Fruit fly (Drosophila melanogaster): Measurements from ENCODE around the gene CG7131.

The CG7131 gene

DNA sequence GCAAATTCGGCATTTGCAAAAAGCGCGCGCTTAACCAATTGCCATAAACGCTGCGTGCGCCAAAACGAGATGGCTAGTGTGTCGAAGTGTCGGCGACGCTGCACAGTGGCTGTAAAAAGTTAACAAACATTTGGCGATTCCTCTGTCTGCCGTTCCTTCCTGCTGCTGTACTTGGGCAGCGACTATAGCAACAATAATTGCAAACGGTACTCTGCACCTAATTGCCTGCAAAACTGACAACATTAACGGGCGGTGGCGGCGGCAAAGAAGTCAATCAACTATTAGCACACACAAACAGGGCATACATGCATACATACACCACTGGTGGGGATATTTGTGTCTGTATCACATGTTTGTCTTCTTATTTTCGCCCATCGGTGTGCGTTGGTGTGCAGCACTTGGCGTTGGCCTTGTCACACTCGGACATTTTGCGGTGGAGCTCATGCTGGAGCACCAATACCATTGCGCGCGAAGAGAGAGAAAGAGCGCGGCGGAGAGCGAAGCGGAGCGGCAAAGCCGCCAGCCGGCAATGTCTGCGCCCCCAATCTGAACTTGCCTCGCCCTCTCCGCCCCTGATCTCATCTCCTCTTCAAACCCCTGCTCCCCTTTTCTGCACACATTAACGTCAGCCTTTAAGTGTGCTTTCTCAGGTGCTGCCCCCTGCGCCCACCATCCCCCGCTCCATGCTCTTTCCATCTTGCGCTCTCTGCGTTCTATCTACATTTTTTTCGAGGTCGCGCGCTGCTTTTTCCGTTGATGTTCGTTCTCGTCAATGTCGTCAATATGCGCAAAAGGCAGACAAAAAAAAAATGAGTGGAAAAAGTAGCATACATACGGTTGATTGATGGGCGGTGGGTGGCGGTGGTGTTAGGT lies 44.2 kb downstream of the CG7131 start (continued):
- TF ChIP-seq OdsH (GFP tag; optimal IDR thresholded peaks at IDR 0.05) (peak; percentile 22), Hr83 (GFP tag; optimal IDR thresholded peaks at IDR 0.05; ENCODE audit: poor library complexity, severe bottlenecking) (peak; percentile 86), Myc (optimal IDR thresholded peaks at IDR 0.05) (no peak), Jra (GFP tag; optimal IDR thresholded peaks at IDR 0.05) (peak; percentile 16), Dif (GFP tag; optimal IDR thresholded peaks at IDR 0.05; ENCODE audit: partially characterized antibody) (peak; percentile 97), Rel (GFP tag; optimal IDR thresholded peaks at IDR 0.05) (no peak), Rel (tag; optimal IDR thresholded peaks at IDR 0.05) (peak; percentile 91)

- peak; percentile 30 for TF ChIP-seq Rel (GFP tag; optimal IDR thresholded peaks at IDR 0.05)
- TF ChIP-seq Rel (tag; optimal IDR thresholded peaks at IDR 0.05) = no peak
- TF ChIP-seq Jra (GFP tag; optimal IDR thresholded peaks at IDR 0.05) = peak; percentile 59
- TF ChIP-seq brk (GFP tag; optimal IDR thresholded peaks at IDR 0.05) = peak; percentile 9
- no peak for TF ChIP-seq GATAd (GFP tag; optimal IDR thresholded peaks at IDR 0.05)
- no peak for TF ChIP-seq jim (GFP tag; optimal IDR thresholded peaks at IDR 0.05)
- no peak for TF ChIP-seq CG32264 (GFP tag; optimal IDR thresholded peaks at IDR 0.05)
- TF ChIP-seq ey (GFP tag; optimal IDR thresholded peaks at IDR 0.05) = peak; percentile 45
- no peak for TF ChIP-seq lola (GFP tag; optimal IDR thresholded peaks at IDR 0.05)
- peak; percentile 19 for TF ChIP-seq br (GFP tag; optimal IDR thresholded peaks at IDR 0.05)
- TF ChIP-seq HLH106 (tag; optimal IDR thresholded peaks at IDR 0.05) = peak; percentile 29
- TF ChIP-seq Hnf4 (GFP tag; optimal IDR thresholded peaks at IDR 0.05) = no peak
- TF ChIP-seq usp (GFP tag; optimal IDR thresholded peaks at IDR 0.05) = no peak
- peak in 1 of 2 experiments; percentile 51 for TF ChIP-seq foxo (GFP tag; optimal IDR thresholded peaks at IDR 0.05)
- TF ChIP-seq rgr (GFP tag; optimal IDR thresholded peaks at IDR 0.05) = peak; percentile 41
- peak; percentile 7 for TF ChIP-seq fru (GFP tag; optimal IDR thresholded peaks at IDR 0.05)
Observed at dm6 chr3R:18243718-18244170, 44.8 kb downstream of the CG7131 start.

dm6 chr3R:18243000-18243399 lies 45.6 kb downstream of the CG7131 start:
- TF ChIP-seq CG9705 (GFP tag; optimal IDR thresholded peaks at IDR 0.05) (no peak), GATAd (GFP tag; optimal IDR thresholded peaks at IDR 0.05) (no peak), psq (GFP tag; optimal IDR thresholded peaks at IDR 0.05) (peak; percentile 84), Dif (GFP tag; optimal IDR thresholded peaks at IDR 0.05; ENCODE audit: partially characterized antibody) (peak; percentile 27), dmrt93B (GFP tag; optimal IDR thresholded peaks at IDR 0.05) (no peak), Mio (GFP tag; optimal IDR thresholded peaks at IDR 0.05) (no peak)

- no peak for TF ChIP-seq GATAd (GFP tag; optimal IDR thresholded peaks at IDR 0.05)
- TF ChIP-seq Sp1 (GFP tag; optimal IDR thresholded peaks at IDR 0.05) = peak; percentile 42
- no peak for TF ChIP-seq Hnf4 (GFP tag; optimal IDR thresholded peaks at IDR 0.05)
- TF ChIP-seq Vsx2 (GFP tag; optimal IDR thresholded peaks at IDR 0.05; ENCODE audit: partially characterized antibody) = peak; percentile 87
- no peak for TF ChIP-seq N (GFP tag; optimal IDR thresholded peaks at IDR 0.05)
- TF ChIP-seq jim (GFP tag; optimal IDR thresholded peaks at IDR 0.05) = peak; percentile 64
- TF ChIP-seq Abd-B (GFP tag; optimal IDR thresholded peaks at IDR 0.05) = no peak
- peak; percentile 37 for TF ChIP-seq OdsH (GFP tag; optimal IDR thresholded peaks at IDR 0.05)
- peak; percentile 39 for TF ChIP-seq Jra (GFP tag; optimal IDR thresholded peaks at IDR 0.05)
- peak in 1 of 2 experiments; percentile 46 for TF ChIP-seq foxo (GFP tag; optimal IDR thresholded peaks at IDR 0.05)
- TF ChIP-seq Dif (GFP tag; optimal IDR thresholded peaks at IDR 0.05; ENCODE audit: partially characterized antibody) = peak; percentile 71
- peak; percentile 28 for TF ChIP-seq fru (GFP tag; optimal IDR thresholded peaks at IDR 0.05)
- TF ChIP-seq HLH106 (tag; optimal IDR thresholded peaks at IDR 0.05) = peak; percentile 25
- TF ChIP-seq Mio (GFP tag; optimal IDR thresholded peaks at IDR 0.05) = no peak
- TF ChIP-seq sv (GFP tag; optimal IDR thresholded peaks at IDR 0.05) = peak; percentile 30
- peak; percentile 29 for TF ChIP-seq h (GFP tag; optimal IDR thresholded peaks at IDR 0.05)
- peak; percentile 5 for TF ChIP-seq rgr (GFP tag; optimal IDR thresholded peaks at IDR 0.05)
- peak; percentile 2 for TF ChIP-seq woc (GFP tag; optimal IDR thresholded peaks at IDR 0.05)
- TF ChIP-seq pan (optimal IDR thresholded peaks at IDR 0.05) = no peak
- TF ChIP-seq sage (GFP tag; optimal IDR thresholded peaks at IDR 0.05) = no peak
- TF ChIP-seq ey (GFP tag; optimal IDR thresholded peaks at IDR 0.05) = peak; percentile 21
- TF ChIP-seq Rel (GFP tag; optimal IDR thresholded peaks at IDR 0.05) = no peak
- TF ChIP-seq Rel (tag; optimal IDR thresholded peaks at IDR 0.05) = peak; percentile 94
- TF ChIP-seq dsf (GFP tag; optimal IDR thresholded peaks at IDR 0.05; ENCODE audit: borderline replicate concordance) = no peak
- peak; percentile 22 for TF ChIP-seq Hr83 (GFP tag; optimal IDR thresholded peaks at IDR 0.05; ENCODE audit: poor library complexity, severe bottlenecking)
- no peak for TF ChIP-seq usp (GFP tag; optimal IDR thresholded peaks at IDR 0.05)
- TF ChIP-seq Myc (optimal IDR thresholded peaks at IDR 0.05) = peak; percentile 70
- peak; percentile 17 for TF ChIP-seq dmrt93B (GFP tag; optimal IDR thresholded peaks at IDR 0.05)
Observed at dm6 chr3R:18242089-18242955, 46.3 kb downstream of the CG7131 start, which contains the start of the genes CG7156 and 14-3-3epsilon. Gene CG7156 (minus strand): TSS chr3R:18242159. Gene 14-3-3epsilon (plus strand): TSS chr3R:18242531.

Measured in whole organism, wandering third instar larva.